Worm (Caenorhabditis elegans) whole organism, late embryonic: ENCODE data around the gene pole-2.

ENCODE experiments used
- hlh-6 ChIP-seq: sonication (generic microtip); optimal IDR thresholded peaks from 2 replicates; lab custom pipeline; 2016; ENCODE audit warnings: missing genotype, missing genetic modification characterization, missing compliant biosample characterization
- pag-3 ChIP-seq: sonication (generic microtip); optimal IDR thresholded peaks from 2 replicates; lab custom pipeline; 2016; ENCODE audit warnings: missing compliant biosample characterization, missing genetic modification characterization, borderline replicate concordance
- pat-9 ChIP-seq: fragments of 200-800 bp; sonication (Bioruptor generic); optimal IDR thresholded peaks from 2 replicates; lab custom pipeline; 2018; ENCODE audit warnings: mild to moderate bottlenecking, missing genetic modification characterization, moderate library complexity, missing compliant biosample characterization
- syd-9 ChIP-seq: sonication (generic microtip); optimal IDR thresholded peaks from 2 replicates; lab custom pipeline; 2016; ENCODE audit warnings: mild to moderate bottlenecking, missing genetic modification characterization, moderate library complexity, missing compliant biosample characterization
- tbx-7 ChIP-seq: sonication (generic microtip); optimal IDR thresholded peaks from 2 replicates; lab custom pipeline; 2016; ENCODE audit warnings: missing genotype, missing genetic modification characterization, missing compliant biosample characterization
- unc-42 ChIP-seq: sonication (generic microtip); optimal IDR thresholded peaks from 2 replicates; lab custom pipeline; 2016; ENCODE audit warnings: missing genotype, missing genetic modification characterization, missing compliant biosample characterization
- unc-55 ChIP-seq: sonication (generic microtip); optimal IDR thresholded peaks from 2 replicates; lab custom pipeline; 2017; ENCODE audit warnings: missing biosample characterization, missing genetic modification reagents, missing genetic modification characterization
- zip-5 ChIP-seq: sonication (generic microtip); optimal IDR thresholded peaks from 2 replicates; lab custom pipeline; 2016; ENCODE audit warnings: missing genetic modification characterization, missing compliant biosample characterization

- TF ChIP-seq unc-42 (tag; lab: Kevin White, UChicago) (no peak), syd-9 (no peak), hlh-6 (no peak), pat-9 (tag; lab: Kevin White, UChicago) (no peak), tbx-7 (tag; lab: Kevin White, UChicago) (no peak), zip-5 (tag; lab: Kevin White, UChicago) (no peak), pag-3 (tag; lab: Kevin White, UChicago) (no peak), unc-55 (no peak)
These were observed at the start of gene pole-2 for ce11 chrIV:8686510-8686909.
